Worm (Caenorhabditis elegans): ENCODE measurements around the gene F07A11.5.

ce11 chrII:11644535-11644934 is 32.4 kb downstream of the F07A11.5 start:
- TF ChIP-seq flt-1 (GFP tag; IDR thresholded peaks at IDR 0.05) (no peak), ref-1 (GFP tag; conservative IDR thresholded peaks at IDR 0.05) (no peak), ztf-23 (GFP tag; IDR thresholded peaks at IDR 0.05) (no peak), cog-1 (tag; optimal IDR thresholded peaks at IDR 0.05) (no peak), klf-2 (GFP tag; conservative IDR thresholded peaks at IDR 0.05) (no peak)
